Worm (Caenorhabditis elegans): Measurements from ENCODE around the gene bus-8A.
A peak's percentile ranks its signal among the peaks of the same experiment; 100 is the strongest.

Gene bus-8A

ce11 chrX:5505148-5505547 is 12.4 kb downstream of the bus-8A start, which contains the start of gene T23F2.2:
Gene T23F2.2, minus strand, starts transcription at chrX:5505248.
- TF ChIP-seq ceh-90 (tag; optimal IDR thresholded peaks at IDR 0.05) = no peak
- no peak for TF ChIP-seq unc-130 (tag; optimal IDR thresholded peaks at IDR 0.05)
- no peak for TF ChIP-seq mef-2 (tag; optimal IDR thresholded peaks at IDR 0.05)
- TF ChIP-seq fkh-10 (GFP tag; optimal IDR thresholded peaks at IDR 0.05) = no peak
- no peak for TF ChIP-seq tbx-2 (tag; optimal IDR thresholded peaks at IDR 0.05)
- TF ChIP-seq lin-14 (GFP tag; optimal IDR thresholded peaks at IDR 0.05) = peak; percentile 26
- TF ChIP-seq C16A3.4 (tag; optimal IDR thresholded peaks at IDR 0.05) = no peak
- no peak for TF ChIP-seq fkh-8 (tag; optimal IDR thresholded peaks at IDR 0.05)

- TF ChIP-seq skn-1 (tag; optimal IDR thresholded peaks at IDR 0.05) (no peak), nhr-85 (tag) (no peak), swsn-7 (tag; optimal IDR thresholded peaks at IDR 0.05) (no peak), mdl-1 (tag; optimal IDR thresholded peaks at IDR 0.05) (peak in 1 of 2 experiments; percentile 26), rnt-1 (tag; optimal IDR thresholded peaks at IDR 0.05) (peak; percentile 34), dpl-1 (GFP tag; optimal IDR thresholded peaks at IDR 0.05) (no peak), mep-1 (tag; optimal IDR thresholded peaks at IDR 0.05) (no peak), ceh-63 (GFP tag; optimal IDR thresholded peaks at IDR 0.05) (no peak), nhr-90 (tag; optimal IDR thresholded peaks at IDR 0.05; ENCODE audit: poor library complexity) (no peak), ceh-8 (GFP tag; optimal IDR thresholded peaks at IDR 0.05) (no peak), zag-1 (tag; optimal IDR thresholded peaks at IDR 0.05) (no peak), snu-23 (GFP tag; optimal IDR thresholded peaks at IDR 0.05) (peak; percentile 18), irx-1 (tag; optimal IDR thresholded peaks at IDR 0.05) (no peak), lsy-2 (tag; optimal IDR thresholded peaks at IDR 0.05) (no peak), lin-14 (GFP tag; optimal IDR thresholded peaks at IDR 0.05) (peak; percentile 46), isw-1 (GFP tag; IDR thresholded peaks at IDR 0.05) (no peak), fkh-4 (tag; optimal IDR thresholded peaks at IDR 0.05; ENCODE audit: borderline replicate concordance) (peak; percentile 36), ztf-4 (tag; optimal IDR thresholded peaks at IDR 0.05) (no peak), sptf-1 (tag; optimal IDR thresholded peaks at IDR 0.05) (no peak), blmp-1 (tag; optimal IDR thresholded peaks at IDR 0.05) (no peak), lin-13 (GFP tag; optimal IDR thresholded peaks at IDR 0.05) (no peak), dsc-1 (tag; optimal IDR thresholded peaks at IDR 0.05) (peak; percentile 92), efl-3 (GFP tag; optimal IDR thresholded peaks at IDR 0.05) (no peak), unc-62 (GFP tag; optimal IDR thresholded peaks at IDR 0.05) (no peak), grh-1 (GFP tag; IDR thresholded peaks at IDR 0.05) (no peak), nhr-71 (tag; optimal IDR thresholded peaks at IDR 0.05) (peak; percentile 33), ceh-90 (tag; optimal IDR thresholded peaks at IDR 0.05) (no peak)
These were observed 13.8 kb downstream of the bus-8A start for ce11 chrX:5506432-5506977.

ce11 chrX:5507926-5508325 is 15.2 kb downstream of the bus-8A start:
- TF ChIP-seq alr-1 (tag; optimal IDR thresholded peaks at IDR 0.05; ENCODE audit: borderline replicate concordance) (no peak), hpl-2 (GFP tag; optimal IDR thresholded peaks at IDR 0.05) (no peak), jun-1 (tag; optimal IDR thresholded peaks at IDR 0.05) (no peak), grh-1 (GFP tag; IDR thresholded peaks at IDR 0.05) (no peak), lir-3 (tag; optimal IDR thresholded peaks at IDR 0.05; ENCODE audit: poor library complexity) (no peak), mep-1 (tag; optimal IDR thresholded peaks at IDR 0.05) (no peak), F16B12.6 (tag; optimal IDR thresholded peaks at IDR 0.05) (no peak), snpc-4 (tag; optimal IDR thresholded peaks at IDR 0.05) (no peak), dpl-1 (GFP tag; optimal IDR thresholded peaks at IDR 0.05) (no peak), ama-1 (optimal IDR thresholded peaks at IDR 0.05) (no peak), C16A3.4 (tag; optimal IDR thresholded peaks at IDR 0.05) (no peak), unc-86 (tag; optimal IDR thresholded peaks at IDR 0.05) (no peak), blmp-1 (tag; optimal IDR thresholded peaks at IDR 0.05) (no peak), nhr-28 (tag; optimal IDR thresholded peaks at IDR 0.05) (no peak)

All from whole organism, L1 larva.